Worm (Caenorhabditis elegans): ENCODE measurements around the gene cbs-1.
A peak's percentile ranks its signal among the peaks of the same experiment; 100 is the strongest.

Gene cbs-1

ce11 chrX:10026347-10026746 lies 27.7 kb upstream of the cbs-1 start:
- TF ChIP-seq lin-40 (tag; optimal IDR thresholded peaks at IDR 0.05) (peak; percentile 35), F57A8.1 (GFP tag; optimal IDR thresholded peaks at IDR 0.05) (no peak), K12H6.12 (tag; optimal IDR thresholded peaks at IDR 0.05) (peak; percentile 37), hlh-12 (tag; optimal IDR thresholded peaks at IDR 0.05) (no peak), nhr-80 (tag; optimal IDR thresholded peaks at IDR 0.05) (peak; percentile 25)

DNA sequence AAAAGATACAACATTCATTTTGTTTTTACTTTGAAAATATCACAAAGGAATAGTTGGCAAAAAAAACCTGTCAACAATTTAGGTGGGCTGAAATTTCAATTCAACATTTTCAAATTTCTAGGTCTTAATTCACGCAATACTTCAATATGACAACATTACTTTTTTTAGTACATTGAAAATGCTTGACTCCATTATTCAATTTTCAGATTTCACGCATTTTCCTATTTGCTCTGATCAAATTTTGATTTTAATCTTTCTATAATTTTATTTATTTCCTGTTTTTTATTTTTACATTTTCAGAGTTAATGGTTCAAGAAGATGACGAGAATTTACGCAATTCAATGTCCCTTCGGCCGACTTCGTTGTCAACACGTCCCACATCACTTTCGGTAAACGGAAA lies 26.5 kb upstream of the cbs-1 start, which contains the start of gene mkk-4:
mkk-4 (plus strand) TSS at position 301 of the 400 bp plus-strand sequence.
- TF ChIP-seq F10E7.11 (tag; optimal IDR thresholded peaks at IDR 0.05), result no peak
- no peak for TF ChIP-seq akir-1 (GFP tag; optimal IDR thresholded peaks at IDR 0.05)
- no peak for TF ChIP-seq ztf-6 (GFP tag; IDR thresholded peaks at IDR 0.05)
- TF ChIP-seq atf-7 (tag; optimal IDR thresholded peaks at IDR 0.05), result no peak
- no peak for TF ChIP-seq F52B5.7 (tag; optimal IDR thresholded peaks at IDR 0.05)
- no peak for TF ChIP-seq F33H1.4 (GFP tag; IDR thresholded peaks at IDR 0.05)
- TF ChIP-seq mxl-1 (tag; optimal IDR thresholded peaks at IDR 0.05), result no peak
- TF ChIP-seq hlh-12 (tag; optimal IDR thresholded peaks at IDR 0.05), result no peak
- no peak for TF ChIP-seq F39B2.1 (GFP tag; IDR thresholded peaks at IDR 0.05)

DNA sequence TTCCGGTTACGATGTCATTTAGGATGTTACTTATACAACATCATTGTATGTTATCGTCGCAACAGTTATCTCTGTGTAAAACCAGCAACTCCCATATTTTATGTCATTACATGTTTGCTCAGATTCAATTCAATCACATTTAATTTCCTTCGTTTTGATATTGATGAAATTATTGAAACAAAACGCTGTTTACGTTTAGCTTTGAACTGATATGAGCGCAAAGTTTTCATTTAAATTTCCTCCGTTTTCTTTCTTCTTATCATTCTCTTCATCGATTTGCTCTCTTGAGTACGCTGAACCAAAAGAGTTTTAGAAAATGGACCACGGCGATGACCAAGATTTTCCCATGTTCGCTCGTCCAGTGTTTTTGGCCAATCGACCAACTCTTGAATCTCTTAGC lies 23.2 kb upstream of the cbs-1 start, which contains the start of gene sek-6:
sek-6 (plus strand) TSS at position 315 of the 400 bp plus-strand sequence.
- no peak for TF ChIP-seq him-1 (tag; optimal IDR thresholded peaks at IDR 0.05)
- TF ChIP-seq snpc-4 (GFP tag; optimal IDR thresholded peaks at IDR 0.05), result no peak
- TF ChIP-seq snpc-4 (tag; optimal IDR thresholded peaks at IDR 0.05), result no peak
- TF ChIP-seq madf-3 (GFP tag; IDR thresholded peaks at IDR 0.05), result no peak
- no peak for TF ChIP-seq sptf-2 (GFP tag; optimal IDR thresholded peaks at IDR 0.05)
- no peak for TF ChIP-seq Y56A3A.18 (GFP tag; IDR thresholded peaks at IDR 0.05)
- no peak for TF ChIP-seq snpc-1.1 (tag; optimal IDR thresholded peaks at IDR 0.05; ENCODE audit: insufficient read depth)
- TF ChIP-seq somi-1 (GFP tag; optimal IDR thresholded peaks at IDR 0.05), result no peak

DNA sequence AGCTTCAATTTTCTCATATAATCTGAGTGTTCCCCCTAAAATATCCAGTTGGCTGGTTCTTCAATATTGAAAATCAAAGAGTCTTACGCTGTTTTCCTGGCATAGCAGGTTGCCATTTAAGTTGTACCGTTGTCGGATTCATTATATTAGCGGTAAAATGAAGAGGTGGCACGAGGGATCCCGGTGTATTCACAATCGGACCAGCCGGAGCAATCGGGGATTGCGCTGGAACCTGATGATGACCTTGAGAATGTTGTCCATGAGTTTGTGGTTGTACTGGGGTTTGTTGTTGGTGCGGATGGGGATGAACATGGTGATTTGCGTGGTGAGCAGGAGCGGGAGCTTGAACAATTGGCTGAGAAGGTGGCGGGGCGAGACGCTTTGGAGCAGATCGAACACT lies 9.6 kb upstream of the cbs-1 start:
- no peak for TF ChIP-seq B0035.1 (tag; optimal IDR thresholded peaks at IDR 0.05)
- TF ChIP-seq ztf-6 (GFP tag; IDR thresholded peaks at IDR 0.05), result no peak
- TF ChIP-seq aptf-3 (GFP tag; IDR thresholded peaks at IDR 0.05), result no peak
- TF ChIP-seq F57C9.4 (tag; optimal IDR thresholded peaks at IDR 0.05), result no peak
- TF ChIP-seq mel-28 (tag; optimal IDR thresholded peaks at IDR 0.05; ENCODE audit: borderline replicate concordance), result no peak
- no peak for TF ChIP-seq hmg-1.2 (GFP tag; IDR thresholded peaks at IDR 0.05)
- TF ChIP-seq ceh-58 (GFP tag; IDR thresholded peaks at IDR 0.05), result no peak
- TF ChIP-seq lin-26 (GFP tag; IDR thresholded peaks at IDR 0.05), result no peak
- TF ChIP-seq Y53F4B.3 (GFP tag; IDR thresholded peaks at IDR 0.05), result no peak
- TF ChIP-seq K11D2.4 (GFP tag; IDR thresholded peaks at IDR 0.05), result no peak
- TF ChIP-seq ztf-25 (GFP tag; IDR thresholded peaks at IDR 0.05), result no peak
- no peak for TF ChIP-seq ceh-27 (GFP tag; optimal IDR thresholded peaks at IDR 0.05)
- no peak for TF ChIP-seq egl-44 (GFP tag; IDR thresholded peaks at IDR 0.05)

ce11 chrX:10047325-10047724 lies 6.8 kb upstream of the cbs-1 start, which contains the start of gene ZC374.2:
ZC374.2 (minus strand) TSS chrX:10047425.
- no peak for TF ChIP-seq F37B4.10 (GFP tag; IDR thresholded peaks at IDR 0.05)
- no peak for TF ChIP-seq snpc-3.4 (tag; optimal IDR thresholded peaks at IDR 0.05)
- no peak for TF ChIP-seq ceh-100 (GFP tag; IDR thresholded peaks at IDR 0.05)
- no peak for TF ChIP-seq ztf-28 (GFP tag; IDR thresholded peaks at IDR 0.05)
- TF ChIP-seq F57A8.1 (GFP tag; optimal IDR thresholded peaks at IDR 0.05), result no peak
- no peak for TF ChIP-seq F22D6.2 (tag; optimal IDR thresholded peaks at IDR 0.05)
- TF ChIP-seq lin-40 (tag; optimal IDR thresholded peaks at IDR 0.05), result no peak
- TF ChIP-seq snpc-1.1 (tag; optimal IDR thresholded peaks at IDR 0.05; ENCODE audit: insufficient read depth), result no peak
- TF ChIP-seq aptf-2 (GFP tag; conservative IDR thresholded peaks at IDR 0.05), result no peak
- TF ChIP-seq let-526 (GFP tag; IDR thresholded peaks at IDR 0.05), result no peak
- no peak for TF ChIP-seq sea-2 (GFP tag; IDR thresholded peaks at IDR 0.05)
- no peak for TF ChIP-seq Y56A3A.18 (GFP tag; IDR thresholded peaks at IDR 0.05)
- no peak for TF ChIP-seq aptf-3 (GFP tag; IDR thresholded peaks at IDR 0.05)
- TF ChIP-seq K11D2.4 (GFP tag; IDR thresholded peaks at IDR 0.05), result no peak
- TF ChIP-seq lin-26 (GFP tag; IDR thresholded peaks at IDR 0.05), result no peak

Measured in whole organism, young adult.